Worm (Caenorhabditis elegans) whole organism, young adult: ENCODE results near the gene sknr-1.

Source experiments
- F23B12.7 ChIP-seq: sonication (generic microtip); optimal IDR thresholded peaks from 2 replicates; lab custom pipeline; 2017; ENCODE audit warnings: missing genetic modification characterization, mild to moderate bottlenecking, missing compliant biosample characterization, antibody characterized with exemption, moderate library complexity; ENCODE audit not compliant: insufficient read depth
- F49E8.2 ChIP-seq: sonication (generic microtip); optimal IDR thresholded peaks from 3 replicates; lab custom pipeline; 2017; ENCODE audit warnings: missing genetic modification characterization, mild to moderate bottlenecking, missing compliant biosample characterization, antibody characterized with exemption, moderate library complexity; ENCODE audit not compliant: insufficient read depth
- ZK185.1 ChIP-seq: sonication (generic microtip); optimal IDR thresholded peaks from 2 replicates; lab custom pipeline; 2016; ENCODE audit warnings: mild to moderate bottlenecking, missing genetic modification characterization, missing compliant biosample characterization; ENCODE audit not compliant: poor library complexity, severe bottlenecking
- ceh-40 ChIP-seq: fragments of 200-800 bp; sonication (Bioruptor generic); IDR thresholded peaks from 2 replicates; pipeline ENCODE4 v1.3.6; 2022; ENCODE audit warnings: missing genetic modification characterization, missing compliant biosample characterization
- ets-4 ChIP-seq: fragments of 200-800 bp; sonication (Bioruptor generic); optimal IDR thresholded peaks from 2 replicates; lab custom pipeline; 2018; ENCODE audit warnings: mild to moderate bottlenecking, missing genetic modification characterization, missing compliant biosample characterization
- let-526 ChIP-seq: fragments of 200-800 bp; sonication (Bioruptor generic); IDR thresholded peaks from 2 replicates; pipeline ENCODE4 v1.3.6; 2022; ENCODE audit warnings: missing genetic modification reagents, missing genetic modification characterization, missing compliant biosample characterization
- nfya-1 ChIP-seq: sonication (generic microtip); optimal IDR thresholded peaks from 2 replicates; lab custom pipeline; 2017; ENCODE audit warnings: antibody characterized with exemption, missing compliant biosample characterization, missing genetic modification characterization, borderline replicate concordance; ENCODE audit not compliant: insufficient read depth
- nhr-179 ChIP-seq: sonication (generic microtip); optimal IDR thresholded peaks from 2 replicates; lab custom pipeline; 2016; ENCODE audit warnings: mild to moderate bottlenecking, missing genetic modification characterization, missing compliant biosample characterization
- pha-4 ChIP-seq: fragments of 150-350 bp; sonication (generic microtip); optimal IDR thresholded peaks from 2 replicates; lab custom pipeline; 2014; ENCODE audit warnings: missing biosample characterization, missing genetic modification reagents, missing genetic modification characterization
- somi-1 ChIP-seq: fragments of 200-800 bp; sonication (Bioruptor generic); optimal IDR thresholded peaks from 2 replicates; lab custom pipeline; 2018; ENCODE audit warnings: mild to moderate bottlenecking, missing genetic modification characterization, missing compliant biosample characterization
- unc-130 ChIP-seq: sonication (generic microtip); optimal IDR thresholded peaks from 2 replicates; lab custom pipeline; 2016; ENCODE audit warnings: missing genetic modification reagents, missing genetic modification characterization, missing compliant biosample characterization
- zim-3 ChIP-seq: sonication (generic microtip); optimal IDR thresholded peaks from 2 replicates; lab custom pipeline; 2017; ENCODE audit warnings: mild to moderate bottlenecking, missing genetic modification characterization, moderate library complexity, missing compliant biosample characterization
- ztf-6 ChIP-seq: fragments of 200-800 bp; sonication (Bioruptor generic); IDR thresholded peaks from 2 replicates; pipeline ENCODE4 v1.3.6; 2022; ENCODE audit warnings: missing genetic modification reagents, missing genetic modification characterization, missing compliant biosample characterization

ce11 chrV:2573108-2573507, 52.2 kb downstream of the sknr-1 start, which contains the start of gene srj-20:
- TF ChIP-seq unc-130 (no peak), nfya-1 (tag; lab: Kevin White, UChicago) (no peak), ZK185.1 (tag; lab: Kevin White, UChicago) (no peak), zim-3 (tag; lab: Kevin White, UChicago) (no peak), F23B12.7 (tag; lab: Kevin White, UChicago) (no peak), pha-4 (tag; lab: Kevin White, UChicago) (no peak), F49E8.2 (tag; lab: Kevin White, UChicago) (no peak), ztf-6 (no peak), ets-4 (GFP tag; lab: Kevin White, UChicago) (no peak), nhr-179 (tag; lab: Kevin White, UChicago) (no peak), somi-1 (GFP tag; lab: Kevin White, UChicago) (no peak), ceh-40 (GFP tag; lab: Robert Waterston, UW) (no peak), let-526 (GFP tag; lab: Robert Waterston, UW) (no peak)
